Worm (Caenorhabditis elegans) whole organism, young adult: ENCODE measurements around the gene trxr-2.
"Not testable (repeated sequence)": the region's sequence is repeated elsewhere in the genome, so short reads cannot be mapped to it uniquely, and the experiment has no call there.

Experiments used
- B0019.2 ChIP-seq: fragments of 200-800 bp; sonication (Bioruptor generic); conservative IDR thresholded peaks from 2 replicates; pipeline ENCODE4 v1.3.6; 2022; ENCODE audit warnings: missing genetic modification reagents, missing genetic modification characterization, missing compliant biosample characterization
- B0336.3 ChIP-seq: fragments of 200-800 bp; sonication (Bioruptor generic); IDR thresholded peaks from 2 replicates; pipeline ENCODE4 v1.3.6; 2022; ENCODE audit warnings: missing genetic modification characterization, missing compliant biosample characterization
- D2030.7 ChIP-seq: fragments of 200-800 bp; sonication (Bioruptor generic); IDR thresholded peaks from 2 replicates; pipeline ENCODE4 v1.3.6; 2022; ENCODE audit warnings: missing genetic modification reagents, missing genetic modification characterization, missing compliant biosample characterization
- F33H1.4 ChIP-seq: fragments of 200-800 bp; sonication (Bioruptor generic); IDR thresholded peaks from 2 replicates; pipeline ENCODE4 v1.3.6; 2022; ENCODE audit warnings: missing genetic modification reagents, missing genetic modification characterization, missing compliant biosample characterization
- T26A5.8 ChIP-seq: sonication (generic microtip); optimal IDR thresholded peaks from 2 replicates; lab custom pipeline; 2016; ENCODE audit warnings: missing genetic modification characterization, missing compliant biosample characterization
- Y53G8AR.9 ChIP-seq: fragments of 200-800 bp; sonication (Bioruptor generic); conservative IDR thresholded peaks from 2 replicates; pipeline ENCODE4 v1.3.6; 2022; ENCODE audit warnings: missing genetic modification reagents, missing genetic modification characterization, missing compliant biosample characterization
- Y56A3A.18 ChIP-seq: fragments of 200-800 bp; sonication (Bioruptor generic); IDR thresholded peaks from 2 replicates; pipeline ENCODE4 v1.3.6; 2022; ENCODE audit warnings: missing genetic modification reagents, missing genetic modification characterization, missing compliant biosample characterization
- Y79H2A.3 ChIP-seq: fragments of 200-800 bp; sonication (Bioruptor generic); conservative IDR thresholded peaks from 2 replicates; pipeline ENCODE4 v1.3.6; 2022; ENCODE audit warnings: missing genetic modification reagents, missing genetic modification characterization, missing compliant biosample characterization
- Y95B8A.8 ChIP-seq: fragments of 200-800 bp; sonication (Bioruptor generic); IDR thresholded peaks from 2 replicates; pipeline ENCODE4 v1.3.6; 2022; ENCODE audit warnings: missing genetic modification reagents, missing genetic modification characterization, missing compliant biosample characterization
- ZK185.1 ChIP-seq: sonication (generic microtip); optimal IDR thresholded peaks from 2 replicates; lab custom pipeline; 2016; ENCODE audit warnings: mild to moderate bottlenecking, missing genetic modification characterization, missing compliant biosample characterization; ENCODE audit not compliant: poor library complexity, severe bottlenecking
- aptf-3 ChIP-seq: fragments of 200-800 bp; sonication (Bioruptor generic); IDR thresholded peaks from 2 replicates; pipeline ENCODE4 v1.3.6; 2022; ENCODE audit warnings: missing genetic modification characterization, missing compliant biosample characterization
- attf-6 ChIP-seq: fragments of 200-800 bp; sonication (Bioruptor generic); IDR thresholded peaks from 2 replicates; pipeline ENCODE4 v1.3.6; 2022; ENCODE audit warnings: missing genetic modification reagents, missing genetic modification characterization, missing compliant biosample characterization
- bed-1 ChIP-seq: fragments of 200-800 bp; sonication (Bioruptor generic); IDR thresholded peaks from 2 replicates; pipeline ENCODE4 v1.3.6; 2022; ENCODE audit warnings: missing genetic modification reagents, missing genetic modification characterization, missing compliant biosample characterization
- cebp-1 ChIP-seq, 2 experiments: fragments of 200-800 bp in 1 of 2; sonication (Bioruptor generic) in 1 of 2; sonication (generic microtip) in 1 of 2; IDR thresholded peaks in 1 of 2; optimal IDR thresholded peaks in 1 of 2; 2 replicates each; pipeline versions ENCODE4 v1.3.6 to Lab custom; 2017 to 2022; ENCODE audit warnings: missing compliant biosample characterization in 2 of 2, missing genetic modification characterization in 2 of 2, mild to moderate bottlenecking in 1 of 2, missing genetic modification reagents in 1 of 2, moderate library complexity in 1 of 2
- cebp-2 ChIP-seq: fragments of 200-800 bp; sonication (Bioruptor generic); IDR thresholded peaks from 2 replicates; pipeline ENCODE4 v1.3.6; 2022; ENCODE audit warnings: missing genetic modification characterization, missing compliant biosample characterization
- ceh-100 ChIP-seq: fragments of 200-800 bp; sonication (Bioruptor generic); IDR thresholded peaks from 2 replicates; pipeline ENCODE4 v1.3.6; 2022; ENCODE audit warnings: missing genetic modification reagents, missing genetic modification characterization, missing compliant biosample characterization
- ceh-58 ChIP-seq: fragments of 200-800 bp; sonication (Bioruptor generic); IDR thresholded peaks from 2 replicates; pipeline ENCODE4 v1.3.6; 2022; ENCODE audit warnings: missing genetic modification characterization, missing compliant biosample characterization
- ceh-79 ChIP-seq: sonication (generic microtip); optimal IDR thresholded peaks from 2 replicates; lab custom pipeline; 2017; ENCODE audit warnings: mild to moderate bottlenecking, missing genetic modification characterization, missing compliant biosample characterization
- dox-1 ChIP-seq: fragments of 200-800 bp; sonication (Bioruptor generic); IDR thresholded peaks from 2 replicates; pipeline ENCODE4 v1.3.6; 2022; ENCODE audit warnings: missing genetic modification reagents, missing genetic modification characterization, missing compliant biosample characterization
- efl-1 ChIP-seq: fragments of 150-350 bp; optimal IDR thresholded peaks from 2 replicates; lab custom pipeline; 2014; ENCODE audit warnings: missing biosample characterization, missing genetic modification reagents, missing genetic modification characterization
- ets-4 ChIP-seq: fragments of 200-800 bp; sonication (Bioruptor generic); optimal IDR thresholded peaks from 2 replicates; lab custom pipeline; 2018; ENCODE audit warnings: mild to moderate bottlenecking, missing genetic modification characterization, missing compliant biosample characterization
- him-1 ChIP-seq: sonication (generic microtip); optimal IDR thresholded peaks from 2 replicates; lab custom pipeline; 2016; ENCODE audit warnings: missing genotype, missing genetic modification reagents, missing genetic modification characterization, missing compliant biosample characterization
- hmg-1.2 ChIP-seq: fragments of 200-800 bp; sonication (Bioruptor generic); IDR thresholded peaks from 2 replicates; pipeline ENCODE4 v1.3.6; 2022; ENCODE audit warnings: missing genetic modification reagents, missing genetic modification characterization, missing compliant biosample characterization
- hrde-1 ChIP-seq: sonication (generic microtip); optimal IDR thresholded peaks from 2 replicates; lab custom pipeline; 2016; ENCODE audit warnings: missing genetic modification characterization, mild to moderate bottlenecking, missing compliant biosample characterization, moderate library complexity, missing genotype, missing genetic modification reagents, borderline replicate concordance
- hsf-1 ChIP-seq: fragments of 200-800 bp; sonication (Bioruptor generic); IDR thresholded peaks from 2 replicates; pipeline ENCODE4 v1.3.6; 2022; ENCODE audit warnings: missing genetic modification reagents, missing genetic modification characterization, missing compliant biosample characterization
- lir-1 ChIP-seq: fragments of 200-800 bp; sonication (Bioruptor generic); conservative IDR thresholded peaks from 2 replicates; pipeline ENCODE4 v1.3.6; 2022; ENCODE audit warnings: missing genetic modification reagents, missing genetic modification characterization, missing compliant biosample characterization
- madf-3 ChIP-seq: fragments of 200-800 bp; sonication (Bioruptor generic); IDR thresholded peaks from 2 replicates; pipeline ENCODE4 v1.3.6; 2022; ENCODE audit warnings: missing genetic modification reagents, missing genetic modification characterization, missing compliant biosample characterization
- madf-6 ChIP-seq: fragments of 200-800 bp; sonication (Bioruptor generic); IDR thresholded peaks from 2 replicates; pipeline ENCODE4 v1.3.6; 2022; ENCODE audit warnings: missing genetic modification reagents, missing genetic modification characterization, missing compliant biosample characterization
- nhr-80 ChIP-seq: sonication (generic microtip); optimal IDR thresholded peaks from 2 replicates; lab custom pipeline; 2016; ENCODE audit warnings: missing genetic modification characterization, missing compliant biosample characterization
- repo-1 ChIP-seq: sonication (generic microtip); optimal IDR thresholded peaks from 2 replicates; lab custom pipeline; 2017; ENCODE audit warnings: mild to moderate bottlenecking, missing genetic modification characterization, missing compliant biosample characterization
- rpc-1 ChIP-seq, 2 experiments: fragments of 150-350 bp in 1 of 2; sonication (generic microtip) in 1 of 2; optimal IDR thresholded peaks; 2 replicates each; lab custom pipeline; 2014 to 2018; ENCODE audit warnings: missing biosample characterization in 1 of 2, missing genetic modification characterization in 1 of 2, missing genetic modification reagents in 1 of 2, missing genotype in 1 of 2
- snpc-1.1 ChIP-seq: sonication (generic microtip); optimal IDR thresholded peaks from 2 replicates; lab custom pipeline; 2017; ENCODE audit warnings: missing genetic modification characterization, mild to moderate bottlenecking, missing compliant biosample characterization, antibody characterized with exemption, moderate library complexity, missing genotype, missing genetic modification reagents; ENCODE audit not compliant: insufficient read depth
- snpc-1.3 ChIP-seq: sonication (generic microtip); optimal IDR thresholded peaks from 2 replicates; lab custom pipeline; 2017; ENCODE audit warnings: missing genetic modification characterization, mild to moderate bottlenecking, missing compliant biosample characterization, antibody characterized with exemption, moderate library complexity, missing genotype, missing genetic modification reagents; ENCODE audit not compliant: insufficient read depth
- sptf-2 ChIP-seq: fragments of 200-800 bp; sonication (Bioruptor generic); optimal IDR thresholded peaks from 2 replicates; lab custom pipeline; 2018; ENCODE audit warnings: mild to moderate bottlenecking, missing genetic modification characterization, missing compliant biosample characterization
- tbp1 ChIP-seq: fragments of 200-800 bp; sonication (Bioruptor generic); optimal IDR thresholded peaks from 2 replicates; lab custom pipeline; 2018; ENCODE audit warnings: mild to moderate bottlenecking, missing genetic modification characterization, missing compliant biosample characterization
- zfh-2 ChIP-seq: fragments of 200-800 bp; sonication (Bioruptor generic); conservative IDR thresholded peaks from 2 replicates; pipeline ENCODE4 v1.3.6; 2022; ENCODE audit warnings: missing genetic modification reagents, missing genetic modification characterization, missing compliant biosample characterization
- zim-3 ChIP-seq: sonication (generic microtip); optimal IDR thresholded peaks from 2 replicates; lab custom pipeline; 2017; ENCODE audit warnings: mild to moderate bottlenecking, missing genetic modification characterization, moderate library complexity, missing compliant biosample characterization

The trxr-2 gene

DNA sequence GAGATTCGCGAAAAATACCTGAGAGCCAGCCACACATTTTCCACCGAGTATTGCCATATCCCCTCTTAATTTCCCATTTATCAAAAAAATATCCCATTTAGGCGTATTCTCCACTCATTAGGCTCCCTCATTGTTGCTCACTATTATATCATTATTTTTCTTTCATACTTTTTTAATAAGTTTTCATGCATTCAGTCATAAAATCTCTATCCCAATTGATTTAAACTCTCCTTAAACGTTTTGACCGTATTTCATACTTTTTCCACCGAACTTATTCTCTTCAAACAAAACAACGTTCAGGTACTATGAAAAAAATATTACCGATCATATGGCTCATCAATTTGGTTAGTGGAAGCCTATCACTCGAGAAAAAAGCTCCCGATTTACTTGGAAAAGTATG is 23.6 kb upstream of the trxr-2 start, which contains the start of gene lnkn-1:
Gene lnkn-1, plus strand, starts transcription at position 301 of the 400 bp plus-strand sequence.
- no peak for TF ChIP-seq tbp1 (GFP tag; lab: Kevin White, UChicago)
- TF ChIP-seq ceh-100 (GFP tag; lab: Robert Waterston, UW): no peak
- no peak for TF ChIP-seq snpc-1.1 (tag; lab: Kevin White, UChicago)
- no peak for TF ChIP-seq rpc-1 (optimal IDR thresholded peaks at IDR 0.05; lab: Kevin White, UChicago)
- no peak for TF ChIP-seq rpc-1 (tag; optimal IDR thresholded peaks at IDR 0.05; lab: Kevin White, UChicago)
- TF ChIP-seq madf-3 (GFP tag; lab: Robert Waterston, UW): no peak
- TF ChIP-seq dox-1 (GFP tag; lab: Robert Waterston, UW): no peak
- TF ChIP-seq ceh-58 (GFP tag; lab: Robert Waterston, UW): no peak
- no peak for TF ChIP-seq snpc-1.3 (tag; lab: Kevin White, UChicago)
- no peak for TF ChIP-seq him-1 (tag; lab: Kevin White, UChicago)
- no peak for TF ChIP-seq Y53G8AR.9
- TF ChIP-seq F33H1.4 (GFP tag; lab: Robert Waterston, UW): no peak
- no peak for TF ChIP-seq lir-1
- TF ChIP-seq zfh-2: no peak

- TF ChIP-seq zim-3 (tag; lab: Kevin White, UChicago) (no peak), ets-4 (GFP tag; lab: Kevin White, UChicago) (no peak), ceh-100 (GFP tag; lab: Robert Waterston, UW) (no peak), snpc-1.1 (tag; lab: Kevin White, UChicago) (no peak), B0336.3 (no peak), bed-1 (GFP tag; lab: Robert Waterston, UW) (no peak)
Measured at ce11 chrIII:8893464-8893863, 20.1 kb upstream of the trxr-2 start, which contains the start of gene ZK637.4. ZK637.4 (plus strand) TSS chrIII:8893764.

ce11 chrIII:8894782-8895181 is 18.8 kb upstream of the trxr-2 start, which contains the start of gene asna-1:
asna-1 (plus strand) TSS chrIII:8895082.
- TF ChIP-seq hmg-1.2 (GFP tag; lab: Robert Waterston, UW) (no peak), zim-3 (tag; lab: Kevin White, UChicago) (no peak), repo-1 (tag; lab: Kevin White, UChicago) (no peak), ZK185.1 (tag; lab: Kevin White, UChicago) (no peak), cebp-2 (no peak), D2030.7 (GFP tag; lab: Robert Waterston, UW) (no peak), hsf-1 (GFP tag; lab: Robert Waterston, UW) (no peak), madf-3 (GFP tag; lab: Robert Waterston, UW) (no peak), T26A5.8 (no peak), bed-1 (GFP tag; lab: Robert Waterston, UW) (no peak), sptf-2 (GFP tag; lab: Kevin White, UChicago) (no peak), ceh-100 (GFP tag; lab: Robert Waterston, UW) (no peak), efl-1 (GFP tag; lab: Kevin White, UChicago) (no peak), nhr-80 (tag; lab: Kevin White, UChicago) (no peak)

- TF ChIP-seq madf-6 (GFP tag; lab: Robert Waterston, UW) (peak; percentile 70), ceh-79 (tag; lab: Kevin White, UChicago) (peak; percentile 40), Y95B8A.8 (GFP tag; lab: Robert Waterston, UW) (peak; percentile 48; the same call in 1 of the 2 replicates), aptf-3 (GFP tag; lab: Robert Waterston, UW) (0 out of 2 replicates have a peak, but pooled peaks have one; percentile 54), B0019.2 (GFP tag; lab: Robert Waterston, UW) (peak; percentile 47; the same call in 1 of the 2 replicates), hrde-1 (tag; lab: Kevin White, UChicago) (peak; percentile 35), Y79H2A.3 (GFP tag; lab: Robert Waterston, UW) (peak; percentile 96), F33H1.4 (GFP tag; lab: Robert Waterston, UW) (peak; percentile 34; the same call in 1 of the 2 replicates), hsf-1 (GFP tag; lab: Robert Waterston, UW) (0 out of 2 replicates have a peak, but pooled peaks have one; percentile 48), attf-6 (GFP tag; lab: Robert Waterston, UW) (0 out of 2 replicates have a peak, but pooled peaks have one; percentile 23), Y56A3A.18 (GFP tag; lab: Robert Waterston, UW) (peak; percentile 38; the same call in 1 of the 2 replicates), cebp-1 (tag; optimal IDR thresholded peaks at IDR 0.05; lab: Kevin White, UChicago) (peak; percentile 15)
- TF ChIP-seq cebp-1 (GFP tag; IDR thresholded peaks at IDR 0.05; lab: Robert Waterston, UW): not testable (repeated sequence)
- TF ChIP-seq, all 124 proteins: peak for 12; not testable (repeated sequence) for 112
Measured at ce11 chrIII:8898267-8898666, 15.3 kb upstream of the trxr-2 start.
